Fruit fly (Drosophila melanogaster): ENCODE data around the gene CG14191.

DNA sequence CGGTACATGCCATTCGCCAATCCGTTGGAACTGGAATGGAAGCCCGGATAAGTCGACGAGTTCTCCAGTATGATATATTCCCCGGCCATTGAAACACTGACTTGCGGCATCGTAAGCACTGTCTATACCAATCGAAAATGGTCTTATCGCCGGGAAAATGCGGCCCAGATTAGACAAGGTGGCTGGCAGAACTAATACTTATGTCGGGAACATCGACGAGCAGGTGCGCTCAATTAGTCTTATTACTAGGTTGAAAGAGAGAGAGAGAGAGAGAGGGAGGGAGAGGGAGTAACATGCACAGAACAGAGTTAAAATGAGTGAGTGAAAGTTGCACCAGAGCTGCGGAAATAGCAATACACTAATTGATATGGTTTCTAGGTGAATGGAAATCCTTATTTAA is 45.8 kb downstream of the CG14191 start, which contains the start of gene tgy:
- TF ChIP-seq Myc (optimal IDR thresholded peaks at IDR 0.05) (no peak), h (optimal IDR thresholded peaks at IDR 0.05) (no peak)
